Fruit fly (Drosophila melanogaster) whole organism, embryonic: Measurements from ENCODE around the gene CG42324.

Source experiments
- Ada2b ChIP-seq: fragments of 200-800 bp; sonication (Bioruptor generic); IDR thresholded peaks from 2 replicates; pipeline ENCODE4 v1.3.6; 2022; ENCODE audit warnings: missing biosample characterization, missing genetic modification characterization
- BEAF-32 ChIP-seq: fragments of 200-800 bp; sonication (Bioruptor generic); optimal IDR thresholded peaks from 3 replicates; lab custom pipeline; 2017; ENCODE audit warnings: missing biosample characterization, missing genetic modification characterization, mild to moderate bottlenecking, moderate library complexity, missing genetic modification reagents
- CG10147 ChIP-seq: fragments of 200-800 bp; sonication (Bioruptor generic); optimal IDR thresholded peaks from 2 replicates; lab custom pipeline; 2019; ENCODE audit warnings: missing biosample characterization, mild to moderate bottlenecking, missing genetic modification characterization, moderate library complexity
- CG10366 ChIP-seq: fragments of 200-800 bp; sonication (Bioruptor generic); IDR thresholded peaks from 2 replicates; pipeline ENCODE4 v1.3.6; 2022; ENCODE audit warnings: missing biosample characterization, missing genetic modification characterization
- CG10979 ChIP-seq: fragments of 200-800 bp; sonication (Bioruptor generic); optimal IDR thresholded peaks from 2 replicates; lab custom pipeline; 2018; ENCODE audit warnings: missing biosample characterization, mild to moderate bottlenecking, missing genetic modification characterization, moderate library complexity
- CG12391 ChIP-seq: fragments of 200-800 bp; sonication (Bioruptor generic); optimal IDR thresholded peaks from 3 replicates; lab custom pipeline; 2018; ENCODE audit warnings: missing biosample characterization, mild to moderate bottlenecking, missing genetic modification characterization, moderate library complexity
- CG15073 ChIP-seq: fragments of 200-800 bp; sonication (Bioruptor generic); optimal IDR thresholded peaks from 2 replicates; lab custom pipeline; 2016; ENCODE audit warnings: missing biosample characterization, missing genetic modification characterization
- CG17612 ChIP-seq: fragments of 200-800 bp; sonication (Bioruptor generic); IDR thresholded peaks from 2 replicates; pipeline ENCODE4 v1.3.6; 2022; ENCODE audit warnings: missing biosample characterization, missing genetic modification characterization
- CG2678 ChIP-seq: fragments of 200-800 bp; sonication (Bioruptor generic); optimal IDR thresholded peaks from 3 replicates; lab custom pipeline; 2019; ENCODE audit warnings: missing biosample characterization, mild to moderate bottlenecking, missing genetic modification characterization, moderate library complexity
- CG2712 ChIP-seq: fragments of 200-800 bp; optimal IDR thresholded peaks from 3 replicates; lab custom pipeline; 2019; ENCODE audit warnings: missing biosample characterization, mild to moderate bottlenecking, missing genetic modification characterization, moderate library complexity
- CG30020 ChIP-seq: fragments of 200-800 bp; optimal IDR thresholded peaks from 2 replicates; lab custom pipeline; 2019; ENCODE audit warnings: missing biosample characterization, mild to moderate bottlenecking, missing genetic modification characterization, moderate library complexity
- CG31365 ChIP-seq: fragments of 200-800 bp; sonication (Bioruptor generic); optimal IDR thresholded peaks from 2 replicates; lab custom pipeline; 2018; ENCODE audit warnings: missing biosample characterization, mild to moderate bottlenecking, missing genetic modification characterization
- CG33557 ChIP-seq: fragments of 200-800 bp; sonication (Bioruptor generic); optimal IDR thresholded peaks from 2 replicates; lab custom pipeline; 2019; ENCODE audit warnings: missing biosample characterization, mild to moderate bottlenecking, missing genetic modification characterization, moderate library complexity
- CG3726 ChIP-seq: fragments of 200-800 bp; sonication (Bioruptor generic); IDR thresholded peaks from 3 replicates; pipeline ENCODE4, ENCODE4 v1.3.6; 2022; ENCODE audit warnings: missing biosample characterization, missing genetic modification characterization
- CG43689 ChIP-seq: fragments of 200-800 bp; sonication (Bioruptor generic); IDR thresholded peaks from 2 replicates; pipeline ENCODE4 v1.3.6; 2022; ENCODE audit warnings: missing biosample characterization, missing genetic modification characterization
- CG4424 ChIP-seq: fragments of 200-800 bp; sonication (Bioruptor generic); optimal IDR thresholded peaks from 3 replicates; lab custom pipeline; 2016; ENCODE audit warnings: missing biosample characterization, missing genetic modification characterization
- CHES-1-like ChIP-seq: fragments of 200-800 bp; sonication (Bioruptor generic); optimal IDR thresholded peaks from 2 replicates; lab custom pipeline; 2016; ENCODE audit warnings: missing biosample characterization, missing genetic modification characterization
- Dbx ChIP-seq: fragments of 200-800 bp; sonication (Bioruptor generic); IDR thresholded peaks from 3 replicates; pipeline ENCODE4 v1.3.6; 2022; ENCODE audit warnings: missing biosample characterization, missing genetic modification characterization
- Dip2 ChIP-seq: fragments of 200-800 bp; sonication (Bioruptor generic); IDR thresholded peaks from 2 replicates; pipeline ENCODE4 v1.3.6; 2022; ENCODE audit warnings: missing biosample characterization, missing genetic modification characterization
- Gsc ChIP-seq: fragments of 200-800 bp; sonication (Bioruptor generic); IDR thresholded peaks from 2 replicates; pipeline ENCODE4 v1.3.6; 2022; ENCODE audit warnings: missing biosample characterization, missing genetic modification characterization
- Hsf ChIP-seq: fragments of 200-800 bp; sonication (Bioruptor generic); optimal IDR thresholded peaks from 3 replicates; lab custom pipeline; 2016; ENCODE audit warnings: missing biosample characterization, missing genetic modification characterization
- Jarid2 ChIP-seq: fragments of 200-800 bp; sonication (Bioruptor generic); optimal IDR thresholded peaks from 3 replicates; lab custom pipeline; 2017; ENCODE audit warnings: mild to moderate bottlenecking, missing biosample characterization, missing genetic modification reagents, missing genetic modification characterization
- Lim3 ChIP-seq: fragments of 200-800 bp; sonication (Bioruptor generic); IDR thresholded peaks from 2 replicates; pipeline ENCODE4 v1.3.6; 2022; ENCODE audit warnings: missing biosample characterization, missing genetic modification characterization
- MBD-R2 ChIP-seq: fragments of 200-800 bp; sonication (Bioruptor generic); IDR thresholded peaks from 2 replicates; pipeline ENCODE4 v1.3.6; 2022; ENCODE audit warnings: missing biosample characterization, missing genetic modification characterization
- Six4 ChIP-seq: fragments of 200-800 bp; sonication (Bioruptor generic); optimal IDR thresholded peaks from 2 replicates; lab custom pipeline; 2016; ENCODE audit warnings: missing biosample characterization, missing genetic modification characterization
- Sox100B ChIP-seq: fragments of 200-800 bp; sonication (Bioruptor generic); optimal IDR thresholded peaks from 3 replicates; lab custom pipeline; 2018; ENCODE audit warnings: missing biosample characterization, mild to moderate bottlenecking, missing genetic modification characterization
- Sox102F ChIP-seq: fragments of 200-800 bp; sonication (Bioruptor generic); optimal IDR thresholded peaks from 2 replicates; lab custom pipeline; 2018; ENCODE audit warnings: missing biosample characterization, mild to moderate bottlenecking, missing genetic modification characterization, moderate library complexity
- abd-A ChIP-seq: fragments of 200-800 bp; sonication (Bioruptor generic); optimal IDR thresholded peaks from 3 replicates; lab custom pipeline; 2019; ENCODE audit warnings: missing biosample characterization, mild to moderate bottlenecking, missing genetic modification characterization, moderate library complexity
- bbx ChIP-seq: fragments of 200-800 bp; sonication (Bioruptor generic); IDR thresholded peaks from 2 replicates; pipeline ENCODE4 v1.3.6; 2022; ENCODE audit warnings: missing biosample characterization, missing genetic modification characterization; ENCODE audit not compliant: partially characterized antibody
- bsh ChIP-seq, 2 experiments: fragments of 200-800 bp; sonication (Bioruptor generic); optimal IDR thresholded peaks; 2 replicates each; lab custom pipeline; 2017 to 2018; ENCODE audit warnings: mild to moderate bottlenecking in 2 of 2, missing biosample characterization in 2 of 2, missing genetic modification characterization in 2 of 2, moderate library complexity in 1 of 2
- da ChIP-seq: fragments of 200-800 bp; sonication (Bioruptor generic); optimal IDR thresholded peaks from 2 replicates; lab custom pipeline; 2016; ENCODE audit warnings: missing biosample characterization, missing genetic modification characterization
- dmrt11E ChIP-seq: fragments of 200-800 bp; sonication (Bioruptor generic); optimal IDR thresholded peaks from 3 replicates; lab custom pipeline; 2018; ENCODE audit warnings: missing biosample characterization, mild to moderate bottlenecking, missing genetic modification characterization, moderate library complexity
- dmrt99B ChIP-seq: fragments of 200-800 bp; sonication (Bioruptor generic); optimal IDR thresholded peaks from 2 replicates; lab custom pipeline; 2018; ENCODE audit warnings: missing biosample characterization, mild to moderate bottlenecking, missing genetic modification characterization, moderate library complexity
- ems ChIP-seq: fragments of 200-800 bp; sonication (Bioruptor generic); optimal IDR thresholded peaks from 3 replicates; lab custom pipeline; 2016; ENCODE audit warnings: missing biosample characterization, missing genetic modification characterization
- ewg ChIP-seq: fragments of 200-800 bp; sonication (Bioruptor generic); optimal IDR thresholded peaks from 3 replicates; lab custom pipeline; 2017; ENCODE audit warnings: mild to moderate bottlenecking, missing biosample characterization, missing genetic modification reagents, missing genetic modification characterization
- gcm ChIP-seq: fragments of 200-800 bp; sonication (Bioruptor generic); optimal IDR thresholded peaks from 2 replicates; lab custom pipeline; 2019; ENCODE audit warnings: missing biosample characterization, mild to moderate bottlenecking, missing genetic modification characterization, moderate library complexity
- lola ChIP-seq, 3 experiments: fragments of >200 bp in 2 of 3; fragments of 200-800 bp in 1 of 3; sonication (Bioruptor generic) in 1 of 3; optimal IDR thresholded peaks; 2 replicates each; lab custom pipeline; 2017 to 2019; ENCODE audit warnings: missing biosample characterization in 3 of 3, missing genetic modification characterization in 3 of 3, mild to moderate bottlenecking in 1 of 3, moderate library complexity in 1 of 3
- nau ChIP-seq: fragments of 200-800 bp; sonication (Bioruptor generic); optimal IDR thresholded peaks from 3 replicates; lab custom pipeline; 2017; ENCODE audit warnings: missing biosample characterization, mild to moderate bottlenecking, missing genetic modification characterization, missing genetic modification reagents
- nmo ChIP-seq: fragments of 200-800 bp; sonication (Bioruptor generic); optimal IDR thresholded peaks from 2 replicates; lab custom pipeline; 2018; ENCODE audit warnings: missing biosample characterization, mild to moderate bottlenecking, missing genetic modification characterization, moderate library complexity
- odd ChIP-seq: fragments of 200-800 bp; sonication (Bioruptor generic); optimal IDR thresholded peaks from 2 replicates; lab custom pipeline; 2017; ENCODE audit warnings: missing biosample characterization, mild to moderate bottlenecking, missing genetic modification characterization
- otp ChIP-seq: fragments of 200-800 bp; sonication (Bioruptor generic); IDR thresholded peaks from 3 replicates; pipeline ENCODE4, ENCODE4 v1.3.6; 2022; ENCODE audit warnings: missing biosample characterization, missing genetic modification characterization
- pan ChIP-seq, 4 experiments: fragments of >200 bp in 3 of 4; fragments of 200-800 bp in 1 of 4; sonication (Bioruptor generic) in 1 of 4; optimal IDR thresholded peaks in 3 of 4; IDR thresholded peaks in 1 of 4; 2 replicates each; pipeline versions ENCODE4 v1.3.6 to Lab custom; 2017 to 2022; ENCODE audit warnings: missing biosample characterization in 2 of 4, missing genetic modification characterization in 2 of 4, mixed read lengths in 1 of 4
- pb ChIP-seq: fragments of 200-800 bp; sonication (Bioruptor generic); optimal IDR thresholded peaks from 3 replicates; lab custom pipeline; 2016; ENCODE audit warnings: missing biosample characterization, missing genetic modification characterization
- pita ChIP-seq: fragments of 200-800 bp; sonication (Bioruptor generic); optimal IDR thresholded peaks from 2 replicates; lab custom pipeline; 2017; ENCODE audit warnings: missing biosample characterization, mild to moderate bottlenecking, missing genetic modification characterization
- sd ChIP-seq: fragments of 200-800 bp; sonication (Bioruptor generic); optimal IDR thresholded peaks from 3 replicates; lab custom pipeline; 2018; ENCODE audit warnings: missing biosample characterization, mild to moderate bottlenecking, missing genetic modification characterization, moderate library complexity
- toy ChIP-seq: fragments of 200-800 bp; sonication (Bioruptor generic); IDR thresholded peaks from 2 replicates; pipeline ENCODE4 v1.3.6; 2022; ENCODE audit warnings: missing biosample characterization, missing genetic modification characterization
- ttk ChIP-seq: fragments of 200-800 bp; sonication (Bioruptor generic); IDR thresholded peaks from 2 replicates; pipeline ENCODE4 v2.1.2; 2022; ENCODE audit warnings: missing biosample characterization, missing genetic modification characterization
- unpg ChIP-seq: fragments of 200-800 bp; sonication (Bioruptor generic); optimal IDR thresholded peaks from 3 replicates; lab custom pipeline; 2018; ENCODE audit warnings: missing biosample characterization, mild to moderate bottlenecking, missing genetic modification characterization, moderate library complexity
- zfh1 ChIP-seq: fragments of 200-800 bp; sonication (Bioruptor generic); IDR thresholded peaks from 3 replicates; pipeline ENCODE4 v1.3.6; 2022; ENCODE audit warnings: missing biosample characterization, missing genetic modification characterization

CG42324 gene

dm6 chr3L:3434882-3435281, 37.4 kb upstream of the CG42324 start (continued):
- TF ChIP-seq Dbx, result peak; percentile 37; the same call in 1 of the 3 replicates
- TF ChIP-seq ewg (GFP tag; lab: Kevin White, UChicago), result peak; percentile 3
- TF ChIP-seq CG2678 (tag; lab: Kevin White, UChicago), result peak; percentile 59
- TF ChIP-seq CG10979 (tag; lab: Kevin White, UChicago), result peak; percentile 60
- no peak for TF ChIP-seq ems (GFP tag; lab: Kevin White, UChicago)
- TF ChIP-seq nmo (GFP tag; lab: Kevin White, UChicago), result peak; percentile 37
- peak; percentile 75; the same call in 2 of the 3 replicates for TF ChIP-seq otp (GFP tag; lab: Robert Waterston, UW)
- TF ChIP-seq da (GFP tag; lab: Kevin White, UChicago), result no peak
- TF ChIP-seq CG17612 (GFP tag; lab: Robert Waterston, UW), result no peak
- peak; percentile 29 for TF ChIP-seq CG4424
- TF ChIP-seq Jarid2 (GFP tag; lab: Kevin White, UChicago), result no peak
- TF ChIP-seq zfh1 (GFP tag; lab: Robert Waterston, UW), result peak; percentile 53; the same call in 1 of the 3 replicates
- TF ChIP-seq sd (tag; lab: Kevin White, UChicago), result no peak
- peak; percentile 57 for TF ChIP-seq dmrt99B
- no peak for TF ChIP-seq CG31365 (tag; lab: Kevin White, UChicago)
- TF ChIP-seq bbx (GFP tag; lab: Robert Waterston, UW), result no peak
- TF ChIP-seq unpg, result peak; percentile 51
- peak; percentile 24 for TF ChIP-seq CG12391 (tag; lab: Kevin White, UChicago)
- TF ChIP-seq gcm (GFP tag; lab: Kevin White, UChicago), result peak; percentile 23
- TF ChIP-seq pan (optimal IDR thresholded peaks at IDR 0.05; lab: Kevin White, UChicago), result no peak
- TF ChIP-seq pan (GFP tag; optimal IDR thresholded peaks at IDR 0.05 in 1 of 2, IDR thresholded peaks at IDR 0.05 in 1 of 2), result no peak
- TF ChIP-seq lola (GFP tag; optimal IDR thresholded peaks at IDR 0.05; lab: Kevin White, UChicago), result peak in 1 of 3 experiments; percentile 41
- no peak for TF ChIP-seq Six4 (GFP tag; lab: Kevin White, UChicago)
- no peak for TF ChIP-seq Dip2 (GFP tag; lab: Robert Waterston, UW)
- peak; percentile 47 for TF ChIP-seq CG10366 (GFP tag; lab: Robert Waterston, UW)
- peak; percentile 4 for TF ChIP-seq dmrt11E (tag; lab: Kevin White, UChicago)
- peak; percentile 46 for TF ChIP-seq CG2712 (tag; lab: Kevin White, UChicago)
- no peak for TF ChIP-seq abd-A (tag; lab: Kevin White, UChicago)
- peak in 1 of 2 experiments; percentile 74 for TF ChIP-seq bsh (GFP tag; optimal IDR thresholded peaks at IDR 0.05; lab: Kevin White, UChicago)
- TF ChIP-seq CG15073 (GFP tag; lab: Kevin White, UChicago), result no peak
- no peak for TF ChIP-seq MBD-R2
- TF ChIP-seq Sox100B, result peak; percentile 18
- TF ChIP-seq ttk (GFP tag; lab: Robert Waterston, UW), result 0 out of 2 replicates have a peak, but pooled peaks have one; percentile 16
- no peak for TF ChIP-seq odd (GFP tag; lab: Kevin White, UChicago)
- TF ChIP-seq CHES-1-like (GFP tag; lab: Kevin White, UChicago), result no peak
- peak; percentile 55 for TF ChIP-seq Sox102F (GFP tag; lab: Kevin White, UChicago)
- TF ChIP-seq Ada2b (GFP tag; lab: Robert Waterston, UW), result peak; percentile 36; the same call in 1 of the 2 replicates
- no peak for TF ChIP-seq pb (GFP tag; lab: Kevin White, UChicago)
- TF ChIP-seq Gsc (GFP tag; lab: Robert Waterston, UW), result no peak
- TF ChIP-seq CG3726 (GFP tag; lab: Robert Waterston, UW), result 0 out of 3 replicates have a peak, but pooled peaks have one; percentile 8
- TF ChIP-seq CG30020 (tag; lab: Kevin White, UChicago), result no peak
- TF ChIP-seq Lim3 (GFP tag; lab: Robert Waterston, UW), result no peak
- no peak for TF ChIP-seq BEAF-32 (GFP tag; lab: Kevin White, UChicago)
- no peak for TF ChIP-seq pita (GFP tag; lab: Kevin White, UChicago)
- TF ChIP-seq nau (GFP tag; lab: Kevin White, UChicago), result peak; percentile 14
- TF ChIP-seq CG43689 (GFP tag; lab: Robert Waterston, UW), result no peak
- no peak for TF ChIP-seq Hsf (GFP tag; lab: Kevin White, UChicago)
- no peak for TF ChIP-seq CG33557 (GFP tag; lab: Kevin White, UChicago)
- no peak for TF ChIP-seq toy (GFP tag; lab: Robert Waterston, UW)
- TF ChIP-seq CG10147 (GFP tag; lab: Kevin White, UChicago), result no peak
